Worm (Caenorhabditis elegans): Measurements from ENCODE around the gene srlf-19.

- TF ChIP-seq ceh-20 (GFP tag; IDR thresholded peaks at IDR 0.05) = no peak
- TF ChIP-seq nhr-76 (tag; optimal IDR thresholded peaks at IDR 0.05) = no peak
Measured at ce11 chrV:489320-489719, 16.0 kb upstream of the srlf-19 start, which contains the start of gene nhr-106.

Measured in whole organism, L4 larva.